Fruit fly (Drosophila melanogaster): ENCODE measurements around the gene CG14957.
A peak's percentile ranks its signal among the peaks of the same experiment; 100 is the strongest.

CG14957 gene

DNA sequence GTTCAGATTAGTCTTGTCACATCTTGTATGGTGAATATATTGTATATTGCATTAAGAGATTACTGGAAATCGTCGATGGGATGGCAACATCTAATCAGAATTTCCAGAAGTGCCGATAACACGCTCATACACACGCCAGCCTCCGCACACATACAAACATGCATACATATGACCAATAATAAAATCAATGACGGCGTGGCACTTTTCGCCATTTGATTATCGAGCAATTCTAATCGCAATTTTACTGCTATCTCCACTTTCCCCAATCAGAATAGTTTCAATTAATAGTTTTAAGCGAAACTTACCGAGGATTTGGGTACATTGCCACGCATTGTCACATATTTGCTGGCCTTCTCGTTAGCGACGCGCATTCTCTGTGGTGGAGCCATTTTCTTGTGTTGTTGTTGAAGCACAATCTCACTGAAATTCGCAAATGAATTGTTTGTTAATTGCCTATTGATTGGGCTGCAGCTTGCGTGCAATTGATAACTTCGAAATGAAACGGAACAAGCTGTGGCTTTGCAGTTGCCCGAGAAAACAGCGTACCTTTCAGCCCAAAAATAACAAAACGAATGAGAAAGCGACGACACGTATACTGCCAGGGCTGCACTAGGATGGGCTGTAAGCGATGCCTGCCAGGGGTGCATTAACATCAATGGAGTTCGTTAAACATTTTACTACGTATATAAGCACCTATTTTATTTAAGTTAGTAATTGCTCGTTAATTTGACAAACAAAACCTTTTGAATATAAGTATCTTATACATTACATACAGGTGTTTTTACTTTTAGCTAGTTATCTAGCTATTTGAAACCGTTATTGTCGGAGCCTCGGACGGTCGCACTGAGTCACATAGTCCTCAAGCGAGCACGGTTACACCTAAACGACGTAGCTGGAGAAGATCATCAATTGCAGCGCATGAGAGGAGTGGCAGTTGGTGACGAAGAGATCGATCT lies 11.4 kb downstream of the CG14957 start, which contains the start of the genes CG32276 and gry (continued):
- peak; percentile 84 for TF ChIP-seq nom (GFP tag; optimal IDR thresholded peaks at IDR 0.05)
- peak; percentile 54; the same call in 1 of the 3 replicates for TF ChIP-seq ken (GFP tag; IDR thresholded peaks at IDR 0.05)
- TF ChIP-seq CG3281 (GFP tag; optimal IDR thresholded peaks at IDR 0.05), result peak; percentile 83
- peak; percentile 57 for TF ChIP-seq Tbp (GFP tag; optimal IDR thresholded peaks at IDR 0.05)
- TF ChIP-seq salm (tag; optimal IDR thresholded peaks at IDR 0.05), result peak; percentile 26
- peak; percentile 73 for TF ChIP-seq Dek (tag; optimal IDR thresholded peaks at IDR 0.05)
- TF ChIP-seq fd3F (GFP tag; optimal IDR thresholded peaks at IDR 0.05), result peak; percentile 53
- TF ChIP-seq pfk (GFP tag; optimal IDR thresholded peaks at IDR 0.05), result peak; percentile 57
- peak; percentile 54 for TF ChIP-seq CG33557 (GFP tag; optimal IDR thresholded peaks at IDR 0.05)
- TF ChIP-seq dmrt11E (tag; optimal IDR thresholded peaks at IDR 0.05), result peak; percentile 67
- TF ChIP-seq lola (GFP tag; optimal IDR thresholded peaks at IDR 0.05), result peak in 1 of 3 experiments; percentile 71
- TF ChIP-seq Ets65A (GFP tag), result peak; percentile 98
- TF ChIP-seq onecut (GFP tag; IDR thresholded peaks at IDR 0.05), result peak; percentile 30
- peak; percentile 79 for TF ChIP-seq CG1647 (GFP tag; optimal IDR thresholded peaks at IDR 0.05)
- no peak for TF ChIP-seq Dfd (GFP tag; optimal IDR thresholded peaks at IDR 0.05)
- peak; percentile 64 for TF ChIP-seq CG9215 (GFP tag; IDR thresholded peaks at IDR 0.05)
- TF ChIP-seq crc (GFP tag; optimal IDR thresholded peaks at IDR 0.05), result peak; percentile 48
- TF ChIP-seq pzg (GFP tag; optimal IDR thresholded peaks at IDR 0.05), result peak; percentile 93
- no peak for TF ChIP-seq CG11504 (tag; optimal IDR thresholded peaks at IDR 0.05)
- TF ChIP-seq tup (GFP tag; optimal IDR thresholded peaks at IDR 0.05), result peak; percentile 63
- TF ChIP-seq CG7987 (GFP tag; optimal IDR thresholded peaks at IDR 0.05), result peak; percentile 74
- peak; percentile 65 for TF ChIP-seq esg (GFP tag; conservative IDR thresholded peaks at IDR 0.05)
- peak; percentile 65; the same call in 1 of the 2 replicates for TF ChIP-seq lmd (GFP tag; IDR thresholded peaks at IDR 0.05)
- no peak for TF ChIP-seq ATbp (GFP tag; optimal IDR thresholded peaks at IDR 0.05)
- TF ChIP-seq bcd (GFP tag; optimal IDR thresholded peaks at IDR 0.05), result peak; percentile 73
- peak; percentile 35; the same call in 1 of the 2 replicates for TF ChIP-seq gt (GFP tag; IDR thresholded peaks at IDR 0.05)
- peak; percentile 5 for TF ChIP-seq TFAM (GFP tag; optimal IDR thresholded peaks at IDR 0.05)
- peak; percentile 79 for TF ChIP-seq az2 (GFP tag; optimal IDR thresholded peaks at IDR 0.05)
- TF ChIP-seq CG8924 (tag; optimal IDR thresholded peaks at IDR 0.05), result peak; percentile 82
- TF ChIP-seq CG9876 (GFP tag; optimal IDR thresholded peaks at IDR 0.05), result peak; percentile 55
- no peak for TF ChIP-seq dan (GFP tag; IDR thresholded peaks at IDR 0.05)
- no peak for TF ChIP-seq sd (tag; optimal IDR thresholded peaks at IDR 0.05)
- TF ChIP-seq inv (GFP tag; IDR thresholded peaks at IDR 0.05; ENCODE audit: partially characterized antibody), result peak; percentile 15; the same call in 1 of the 2 replicates
- peak; percentile 60; the same call in 2 of the 3 replicates for TF ChIP-seq Optix (GFP tag; IDR thresholded peaks at IDR 0.05)
- TF ChIP-seq NfI (GFP tag; optimal IDR thresholded peaks at IDR 0.05), result peak; percentile 73
- peak; percentile 54 for TF ChIP-seq eyg (GFP tag; optimal IDR thresholded peaks at IDR 0.05)
- TF ChIP-seq Doc3 (GFP tag; IDR thresholded peaks at IDR 0.05; ENCODE audit: partially characterized antibody), result no peak
- peak; percentile 54 for TF ChIP-seq CG13123 (GFP tag; optimal IDR thresholded peaks at IDR 0.05)
- no peak for TF ChIP-seq Hr78 (GFP tag; optimal IDR thresholded peaks at IDR 0.05)
- TF ChIP-seq CG4820 (GFP tag; optimal IDR thresholded peaks at IDR 0.05), result peak; percentile 77
- peak; percentile 81 for TF ChIP-seq dm (GFP tag; optimal IDR thresholded peaks at IDR 0.05)
- TF ChIP-seq lov (optimal IDR thresholded peaks at IDR 0.05), result no peak
- peak; percentile 61; the same call in 1 of the 3 replicates for TF ChIP-seq lov (GFP tag; IDR thresholded peaks at IDR 0.05)
- no peak for TF ChIP-seq peb (GFP tag; IDR thresholded peaks at IDR 0.05)
- TF ChIP-seq CG11093 (GFP tag; IDR thresholded peaks at IDR 0.05), result peak; percentile 65; the same call in 2 of the 3 replicates
- TF ChIP-seq CG6765 (GFP tag; optimal IDR thresholded peaks at IDR 0.05), result no peak
- TF ChIP-seq CG6175 (GFP tag; IDR thresholded peaks at IDR 0.05), result 0 out of 3 replicates have a peak, but pooled peaks have one; percentile 12

Measured in whole organism, embryonic.